Fruit fly (Drosophila melanogaster) whole organism, embryonic: ENCODE data around the gene Dredd.

ENCODE experiments used
- Bteb2 ChIP-seq: fragments of 200-800 bp; sonication (Bioruptor generic); optimal IDR thresholded peaks from 2 replicates; lab custom pipeline; 2016; ENCODE audit warnings: missing biosample characterization, missing genetic modification characterization
- CG1024 ChIP-seq: fragments of 200-800 bp; sonication (Bioruptor generic); IDR thresholded peaks from 2 replicates; pipeline ENCODE4 v1.3.6; 2022; ENCODE audit warnings: missing biosample characterization, missing genetic modification characterization
- CG11696 ChIP-seq: fragments of 200-800 bp; sonication (Bioruptor generic); IDR thresholded peaks from 2 replicates; pipeline ENCODE4 v1.3.6; 2022; ENCODE audit warnings: missing biosample characterization, missing genetic modification characterization
- CG12071 ChIP-seq: fragments of 200-800 bp; sonication (Bioruptor generic); optimal IDR thresholded peaks from 3 replicates; lab custom pipeline; 2018; ENCODE audit warnings: missing biosample characterization, mild to moderate bottlenecking, missing genetic modification characterization
- CG12391 ChIP-seq: fragments of 200-800 bp; sonication (Bioruptor generic); optimal IDR thresholded peaks from 3 replicates; lab custom pipeline; 2018; ENCODE audit warnings: missing biosample characterization, mild to moderate bottlenecking, missing genetic modification characterization, moderate library complexity
- CG1529 ChIP-seq: fragments of 200-800 bp; sonication (Bioruptor generic); optimal IDR thresholded peaks from 3 replicates; lab custom pipeline; 2018; ENCODE audit warnings: missing biosample characterization, missing genetic modification characterization
- CG17186 ChIP-seq: fragments of 200-800 bp; sonication (Bioruptor generic); optimal IDR thresholded peaks from 3 replicates; lab custom pipeline; 2017; ENCODE audit warnings: missing biosample characterization, missing genetic modification reagents, missing genetic modification characterization
- CG18011 ChIP-seq: fragments of 200-800 bp; sonication (Bioruptor generic); optimal IDR thresholded peaks from 2 replicates; lab custom pipeline; 2017; ENCODE audit warnings: missing biosample characterization, missing genetic modification characterization, mild to moderate bottlenecking, moderate library complexity, missing genotype
- CG2129 ChIP-seq: fragments of 200-800 bp; sonication (Bioruptor generic); IDR thresholded peaks from 2 replicates; pipeline ENCODE4 v1.3.6; 2022; ENCODE audit warnings: missing biosample characterization, missing genetic modification characterization; ENCODE audit not compliant: partially characterized antibody
- CG2889 ChIP-seq: fragments of 200-800 bp; sonication (Bioruptor generic); IDR thresholded peaks from 3 replicates; pipeline ENCODE4 v1.3.6; 2022; ENCODE audit warnings: missing biosample characterization, missing genetic modification characterization
- CG31441 ChIP-seq: fragments of 200-800 bp; sonication (Bioruptor generic); IDR thresholded peaks from 2 replicates; pipeline ENCODE4 v1.3.6; 2022; ENCODE audit warnings: missing biosample characterization, missing genetic modification characterization
- CG3281 ChIP-seq: fragments of 200-800 bp; sonication (Bioruptor generic); optimal IDR thresholded peaks from 3 replicates; lab custom pipeline; 2017; ENCODE audit warnings: missing biosample characterization, mild to moderate bottlenecking, missing genetic modification characterization
- CG3838 ChIP-seq: fragments of 200-800 bp; sonication (Bioruptor generic); optimal IDR thresholded peaks from 3 replicates; lab custom pipeline; 2016; ENCODE audit warnings: missing biosample characterization, missing genetic modification characterization
- CG5180 ChIP-seq: fragments of 200-800 bp; sonication (Bioruptor generic); optimal IDR thresholded peaks from 3 replicates; lab custom pipeline; 2017; ENCODE audit warnings: missing biosample characterization, missing genetic modification characterization, mild to moderate bottlenecking, moderate library complexity, missing genetic modification reagents
- CG6175 ChIP-seq: fragments of 200-800 bp; sonication (Bioruptor generic); IDR thresholded peaks from 3 replicates; pipeline ENCODE4 v1.3.6; 2022; ENCODE audit warnings: missing biosample characterization, missing genetic modification characterization
- CG6272 ChIP-seq: fragments of 200-800 bp; sonication (Bioruptor generic); IDR thresholded peaks from 2 replicates; pipeline ENCODE4 v1.3.6; 2022; ENCODE audit warnings: missing biosample characterization, missing genetic modification characterization
- CG6689 ChIP-seq: fragments of 200-800 bp; sonication (Bioruptor generic); IDR thresholded peaks from 2 replicates; pipeline ENCODE4 v1.3.6; 2022; ENCODE audit warnings: missing biosample characterization, missing genetic modification characterization
- CG9797 ChIP-seq: fragments of 200-800 bp; sonication (Bioruptor generic); optimal IDR thresholded peaks from 3 replicates; lab custom pipeline; 2018; ENCODE audit warnings: missing biosample characterization, mild to moderate bottlenecking, missing genetic modification characterization
- D ChIP-seq, 2 experiments: fragments of 200-800 bp in 1 of 2; fragments of >200 bp in 1 of 2; sonication (Bioruptor generic) in 1 of 2; optimal IDR thresholded peaks; 2 replicates in 1 of 2; 3 replicates in 1 of 2; lab custom pipeline; 2017; ENCODE audit warnings: mild to moderate bottlenecking in 1 of 2, missing biosample characterization in 1 of 2, missing genetic modification characterization in 1 of 2, missing genetic modification reagents in 1 of 2
- Dip3 ChIP-seq: fragments of 200-800 bp; sonication (Bioruptor generic); optimal IDR thresholded peaks from 3 replicates; lab custom pipeline; 2016; ENCODE audit warnings: missing biosample characterization, missing genetic modification characterization
- Doc2 ChIP-seq: fragments of 200-800 bp; sonication (Bioruptor generic); IDR thresholded peaks from 2 replicates; pipeline ENCODE4 v1.3.6; 2022; ENCODE audit warnings: missing biosample characterization, missing genetic modification characterization
- Dp ChIP-seq: fragments of 200-800 bp; sonication (Bioruptor generic); optimal IDR thresholded peaks from 2 replicates; lab custom pipeline; 2018; ENCODE audit warnings: missing biosample characterization, mild to moderate bottlenecking, missing genetic modification characterization, moderate library complexity
- E2f1 ChIP-seq: fragments of 200-800 bp; sonication (Bioruptor generic); IDR thresholded peaks from 2 replicates; pipeline ENCODE4 v1.3.6; 2022; ENCODE audit warnings: missing biosample characterization, missing genetic modification characterization
- Fer2 ChIP-seq: fragments of 200-800 bp; sonication (Bioruptor generic); optimal IDR thresholded peaks from 2 replicates; lab custom pipeline; 2018; ENCODE audit warnings: missing biosample characterization, mild to moderate bottlenecking, missing genetic modification characterization, moderate library complexity
- HLH4C ChIP-seq: fragments of 200-800 bp; sonication (Bioruptor generic); IDR thresholded peaks from 3 replicates; pipeline ENCODE4 v1.3.6; 2022; ENCODE audit warnings: missing biosample characterization, missing genetic modification characterization; ENCODE audit not compliant: partially characterized antibody
- Hey ChIP-seq: fragments of 200-800 bp; sonication (Bioruptor generic); optimal IDR thresholded peaks from 3 replicates; lab custom pipeline; 2018; ENCODE audit warnings: missing biosample characterization, mild to moderate bottlenecking, missing genetic modification characterization
- HmgZ ChIP-seq: fragments of 200-800 bp; sonication (Bioruptor generic); optimal IDR thresholded peaks from 2 replicates; lab custom pipeline; 2018; ENCODE audit warnings: missing biosample characterization, mild to moderate bottlenecking, missing genetic modification characterization
- Sry-β ChIP-seq: fragments of 200-800 bp; sonication (Bioruptor generic); optimal IDR thresholded peaks from 2 replicates; lab custom pipeline; 2018; ENCODE audit warnings: missing biosample characterization, mild to moderate bottlenecking, missing genetic modification characterization, moderate library complexity
- Usf ChIP-seq: fragments of 200-800 bp; sonication (Bioruptor generic); optimal IDR thresholded peaks from 2 replicates; lab custom pipeline; 2017; ENCODE audit warnings: missing genotype, missing biosample characterization, missing genetic modification characterization
- ara ChIP-seq: fragments of 200-800 bp; sonication (Bioruptor generic); IDR thresholded peaks from 2 replicates; pipeline ENCODE4 v1.3.6; 2022; ENCODE audit warnings: missing biosample characterization, missing genetic modification characterization
- bigmax ChIP-seq: fragments of 200-800 bp; sonication (Bioruptor generic); optimal IDR thresholded peaks from 2 replicates; lab custom pipeline; 2018; ENCODE audit warnings: missing biosample characterization, mild to moderate bottlenecking, missing genetic modification characterization
- caup ChIP-seq: fragments of 200-800 bp; sonication (Bioruptor generic); optimal IDR thresholded peaks from 3 replicates; lab custom pipeline; 2017; ENCODE audit warnings: missing biosample characterization, mild to moderate bottlenecking, missing genetic modification characterization, moderate library complexity; ENCODE audit not compliant: severe bottlenecking
- croc ChIP-seq: fragments of 200-800 bp; sonication (Bioruptor generic); conservative IDR thresholded peaks from 3 replicates; pipeline ENCODE4 v1.3.6; 2022; ENCODE audit warnings: missing biosample characterization, missing genetic modification characterization
- cwo ChIP-seq: fragments of 200-800 bp; sonication (Bioruptor generic); optimal IDR thresholded peaks from 3 replicates; lab custom pipeline; 2017; ENCODE audit warnings: missing biosample characterization, missing genetic modification characterization, mild to moderate bottlenecking, moderate library complexity, missing genetic modification reagents
- da ChIP-seq: fragments of 200-800 bp; sonication (Bioruptor generic); optimal IDR thresholded peaks from 2 replicates; lab custom pipeline; 2016; ENCODE audit warnings: missing biosample characterization, missing genetic modification characterization
- disco-r ChIP-seq: fragments of 200-800 bp; sonication (Bioruptor generic); optimal IDR thresholded peaks from 2 replicates; lab custom pipeline; 2016; ENCODE audit warnings: missing biosample characterization, missing genetic modification characterization
- dmrt11E ChIP-seq: fragments of 200-800 bp; sonication (Bioruptor generic); optimal IDR thresholded peaks from 3 replicates; lab custom pipeline; 2018; ENCODE audit warnings: missing biosample characterization, mild to moderate bottlenecking, missing genetic modification characterization, moderate library complexity
- dmrt99B ChIP-seq: fragments of 200-800 bp; sonication (Bioruptor generic); optimal IDR thresholded peaks from 2 replicates; lab custom pipeline; 2018; ENCODE audit warnings: missing biosample characterization, mild to moderate bottlenecking, missing genetic modification characterization, moderate library complexity
- gcm2 ChIP-seq: fragments of 200-800 bp; sonication (Bioruptor generic); optimal IDR thresholded peaks from 2 replicates; lab custom pipeline; 2016; ENCODE audit warnings: missing biosample characterization, missing genetic modification characterization
- jumu ChIP-seq: fragments of 200-800 bp; sonication (Bioruptor generic); optimal IDR thresholded peaks from 3 replicates; lab custom pipeline; 2016; ENCODE audit warnings: missing biosample characterization, missing genetic modification characterization
- kay ChIP-seq: fragments of 200-800 bp; sonication (Bioruptor generic); optimal IDR thresholded peaks from 2 replicates; lab custom pipeline; 2016; ENCODE audit warnings: missing biosample characterization, missing genetic modification characterization
- knrl ChIP-seq: fragments of 200-800 bp; sonication (Bioruptor generic); IDR thresholded peaks from 3 replicates; pipeline ENCODE4 v1.3.6; 2022; ENCODE audit warnings: missing biosample characterization, missing genetic modification characterization; ENCODE audit not compliant: partially characterized antibody
- lilli ChIP-seq: fragments of 200-800 bp; sonication (Bioruptor generic); optimal IDR thresholded peaks from 3 replicates; lab custom pipeline; 2016; ENCODE audit warnings: missing biosample characterization, missing genetic modification characterization
- onecut ChIP-seq: fragments of 200-800 bp; sonication (Bioruptor generic); IDR thresholded peaks from 2 replicates; pipeline ENCODE4 v1.3.6; 2022; ENCODE audit warnings: missing biosample characterization, missing genetic modification characterization
- pita ChIP-seq: fragments of 200-800 bp; sonication (Bioruptor generic); optimal IDR thresholded peaks from 2 replicates; lab custom pipeline; 2017; ENCODE audit warnings: missing biosample characterization, mild to moderate bottlenecking, missing genetic modification characterization
- row ChIP-seq: fragments of 200-800 bp; sonication (Bioruptor generic); IDR thresholded peaks from 3 replicates; pipeline ENCODE4 v1.3.6; 2022; ENCODE audit warnings: missing biosample characterization, missing genetic modification characterization
- sc ChIP-seq, 3 experiments: fragments of >200 bp in 2 of 3; fragments of 200-800 bp in 1 of 3; sonication (Bioruptor generic) in 1 of 3; optimal IDR thresholded peaks; 2 replicates in 2 of 3; 3 replicates in 1 of 3; lab custom pipeline; 2017; ENCODE audit warnings: mild to moderate bottlenecking in 1 of 3, missing biosample characterization in 1 of 3, missing genetic modification characterization in 1 of 3, missing genetic modification reagents in 1 of 3
- schlank ChIP-seq: fragments of 200-800 bp; sonication (Bioruptor generic); optimal IDR thresholded peaks from 2 replicates; lab custom pipeline; 2018; ENCODE audit warnings: missing biosample characterization, mild to moderate bottlenecking, missing genetic modification characterization
- toy ChIP-seq: fragments of 200-800 bp; sonication (Bioruptor generic); IDR thresholded peaks from 2 replicates; pipeline ENCODE4 v1.3.6; 2022; ENCODE audit warnings: missing biosample characterization, missing genetic modification characterization
- tx ChIP-seq: fragments of 200-800 bp; sonication (Bioruptor generic); optimal IDR thresholded peaks from 2 replicates; lab custom pipeline; 2016; ENCODE audit warnings: missing biosample characterization, missing genetic modification characterization

Gene Dredd

DNA sequence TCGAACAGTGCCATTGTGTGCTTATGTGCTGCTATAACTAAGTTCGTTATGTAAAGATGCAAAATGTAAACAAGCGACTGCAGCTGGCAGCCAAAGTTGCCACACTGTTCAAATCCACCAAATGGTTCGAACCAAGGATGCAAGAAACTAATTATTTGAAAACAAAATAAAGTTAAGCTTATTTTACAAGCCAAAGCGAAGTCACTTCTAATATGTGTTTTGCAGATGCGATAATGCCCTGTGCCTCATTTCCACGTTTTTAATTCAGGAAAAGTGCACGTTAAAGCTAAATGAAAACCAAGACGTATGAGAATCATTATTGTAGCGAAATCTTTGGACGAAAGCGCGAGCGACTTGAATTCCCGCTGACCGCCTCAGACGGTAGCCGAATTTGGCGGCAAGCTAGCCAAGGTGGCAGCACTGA lies 14.2 kb downstream of the Dredd start, which contains the start of the genes CG13365 and Vsp37A (continued):
- no peak for TF ChIP-seq cwo (GFP tag; lab: Kevin White, UChicago)
- TF ChIP-seq row (GFP tag; lab: Robert Waterston, UW), result peak; percentile 85
- peak; percentile 27 for TF ChIP-seq CG3281
- peak; percentile 52 for TF ChIP-seq CG12391 (tag; lab: Kevin White, UChicago)
- no peak for TF ChIP-seq CG3838
- peak; percentile 44 for TF ChIP-seq Dip3
- TF ChIP-seq D (optimal IDR thresholded peaks at IDR 0.05; lab: Kevin White, UChicago), result no peak
- peak; percentile 11 for TF ChIP-seq D (GFP tag; optimal IDR thresholded peaks at IDR 0.05; lab: Kevin White, UChicago)
- no peak for TF ChIP-seq onecut (GFP tag; lab: Robert Waterston, UW)
- TF ChIP-seq da (GFP tag; lab: Kevin White, UChicago), result peak; percentile 38
- peak; percentile 28; the same call in 1 of the 3 replicates for TF ChIP-seq croc (GFP tag; lab: Robert Waterston, UW)
- TF ChIP-seq HmgZ (tag; lab: Kevin White, UChicago), result peak; percentile 66
- TF ChIP-seq Sry-β (GFP tag; lab: Kevin White, UChicago), result peak; percentile 97
- TF ChIP-seq Usf (GFP tag; lab: Kevin White, UChicago), result no peak
- 0 out of 2 replicates have a peak, but pooled peaks have one; percentile 26 for TF ChIP-seq CG31441
- TF ChIP-seq CG2889 (GFP tag; lab: Robert Waterston, UW), result no peak
- peak; percentile 30; the same call in 1 of the 2 replicates for TF ChIP-seq CG6689 (GFP tag; lab: Robert Waterston, UW)
- TF ChIP-seq Doc2, result no peak
- no peak for TF ChIP-seq E2f1 (GFP tag; lab: Robert Waterston, UW)
- TF ChIP-seq CG2129, result no peak
- TF ChIP-seq CG6272, result no peak
- TF ChIP-seq CG12071 (GFP tag; lab: Kevin White, UChicago), result no peak
- TF ChIP-seq disco-r (GFP tag; lab: Kevin White, UChicago), result peak; percentile 24
- no peak for TF ChIP-seq dmrt99B (tag; lab: Kevin White, UChicago)
- no peak for TF ChIP-seq CG11696
- TF ChIP-seq lilli (GFP tag; lab: Kevin White, UChicago), result peak; percentile 63
- TF ChIP-seq dmrt11E (tag; lab: Kevin White, UChicago), result peak; percentile 36
- TF ChIP-seq Hey (tag; lab: Kevin White, UChicago), result no peak
- no peak for TF ChIP-seq CG6175 (GFP tag; lab: Robert Waterston, UW)
- TF ChIP-seq Fer2, result no peak
- TF ChIP-seq CG5180 (GFP tag; lab: Kevin White, UChicago), result peak; percentile 36
- no peak for TF ChIP-seq toy (GFP tag; lab: Robert Waterston, UW)
- TF ChIP-seq HLH4C (GFP tag; lab: Robert Waterston, UW), result no peak
- TF ChIP-seq CG1024, result no peak
- TF ChIP-seq tx (GFP tag; lab: Kevin White, UChicago), result peak; percentile 28
- TF ChIP-seq bigmax (GFP tag; lab: Kevin White, UChicago), result no peak
- no peak for TF ChIP-seq gcm2
- TF ChIP-seq CG9797 (GFP tag; lab: Kevin White, UChicago), result peak; percentile 41
- TF ChIP-seq schlank (tag; lab: Kevin White, UChicago), result no peak
- peak; percentile 57 for TF ChIP-seq CG17186 (GFP tag; lab: Kevin White, UChicago)
- TF ChIP-seq caup (GFP tag; lab: Kevin White, UChicago), result peak; percentile 3
- peak; percentile 34 for TF ChIP-seq Dp (GFP tag; lab: Kevin White, UChicago)
- no peak for TF ChIP-seq ara (GFP tag; lab: Robert Waterston, UW)
- peak; percentile 45 for TF ChIP-seq pita
- peak; percentile 58 for TF ChIP-seq jumu (GFP tag; lab: Kevin White, UChicago)
- TF ChIP-seq knrl (GFP tag; lab: Robert Waterston, UW), result peak; percentile 20; the same call in 1 of the 3 replicates
- TF ChIP-seq sc (optimal IDR thresholded peaks at IDR 0.05; lab: Kevin White, UChicago), result no peak
- no peak for TF ChIP-seq sc (GFP tag; optimal IDR thresholded peaks at IDR 0.05; lab: Kevin White, UChicago)
- TF ChIP-seq Bteb2, result no peak
- no peak for TF ChIP-seq kay (GFP tag; lab: Kevin White, UChicago)
- no peak for TF ChIP-seq CG18011
- peak; percentile 4 for TF ChIP-seq CG1529 (GFP tag; lab: Kevin White, UChicago)
